Fruit fly (Drosophila melanogaster) whole organism, wandering third instar larva: ENCODE results near the gene Elys.

Source experiments
- Abd-B ChIP-seq: fragments of >200 bp; optimal IDR thresholded peaks from 2 replicates; lab custom pipeline; 2017; ENCODE audit warnings: missing biosample characterization, missing genetic modification characterization
- CG32264 ChIP-seq: fragments of 200-800 bp; sonication (Bioruptor generic); optimal IDR thresholded peaks from 2 replicates; lab custom pipeline; 2016; ENCODE audit warnings: missing biosample characterization, missing genetic modification characterization
- CG9705 ChIP-seq: fragments of 200-800 bp; sonication (Bioruptor generic); optimal IDR thresholded peaks from 2 replicates; lab custom pipeline; 2018; ENCODE audit warnings: missing biosample characterization, mild to moderate bottlenecking, missing genetic modification characterization
- CrebA ChIP-seq: fragments of 200-800 bp; sonication (Bioruptor generic); optimal IDR thresholded peaks from 2 replicates; lab custom pipeline; 2016; ENCODE audit warnings: missing biosample characterization, mild to moderate bottlenecking, missing genetic modification characterization, borderline replicate concordance
- Dfd ChIP-seq: fragments of >200 bp; optimal IDR thresholded peaks from 2 replicates; lab custom pipeline; 2017; ENCODE audit warnings: missing biosample characterization, missing genetic modification characterization
- Dif ChIP-seq: fragments of 200-275, 200-300 bp; sonication (Bioruptor generic); optimal IDR thresholded peaks from 2 replicates; lab custom pipeline; 2018; ENCODE audit warnings: missing biosample characterization, missing genetic modification characterization; ENCODE audit not compliant: partially characterized antibody
- GATAd ChIP-seq: sonication (Bioruptor generic); optimal IDR thresholded peaks from 2 replicates; lab custom pipeline; 2016; ENCODE audit warnings: missing biosample characterization, missing genetic modification characterization
- HLH106 ChIP-seq: fragments of 200-800 bp; optimal IDR thresholded peaks from 3 replicates; lab custom pipeline; 2019; ENCODE audit warnings: missing biosample characterization, mild to moderate bottlenecking, missing genetic modification characterization, moderate library complexity
- Hnf4 ChIP-seq: fragments of 200-800 bp; sonication (Bioruptor generic); optimal IDR thresholded peaks from 2 replicates; lab custom pipeline; 2016; ENCODE audit warnings: missing biosample characterization, mild to moderate bottlenecking, missing genetic modification characterization
- Hr83 ChIP-seq: fragments of 200-300 bp; sonication (Bioruptor generic); optimal IDR thresholded peaks from 2 replicates; lab custom pipeline; 2016; ENCODE audit warnings: missing biosample characterization, mild to moderate bottlenecking, missing genetic modification characterization, moderate library complexity; ENCODE audit not compliant: poor library complexity, severe bottlenecking
- Jra ChIP-seq: sonication (Bioruptor generic); optimal IDR thresholded peaks from 2 replicates; lab custom pipeline; 2016; ENCODE audit warnings: missing biosample characterization, missing genetic modification characterization
- Mio ChIP-seq: sonication (Bioruptor generic); optimal IDR thresholded peaks from 2 replicates; lab custom pipeline; 2016; ENCODE audit warnings: missing biosample characterization, missing genetic modification characterization
- Myc ChIP-seq: fragments of >200 bp; optimal IDR thresholded peaks from 2 replicates; lab custom pipeline; 2017
- N ChIP-seq: fragments of >200 bp; optimal IDR thresholded peaks from 2 replicates; lab custom pipeline; 2018; ENCODE audit warnings: missing biosample characterization, missing external identifiers, missing genetic modification characterization
- OdsH ChIP-seq: fragments of 200-800 bp; sonication (Bioruptor generic); optimal IDR thresholded peaks from 2 replicates; lab custom pipeline; 2016; ENCODE audit warnings: missing biosample characterization, mild to moderate bottlenecking, missing genetic modification characterization
- Rel ChIP-seq, 2 experiments: fragments of 200-800 bp; sonication (Bioruptor generic) in 1 of 2; optimal IDR thresholded peaks; 2 replicates in 1 of 2; 3 replicates in 1 of 2; lab custom pipeline; 2016 to 2019; ENCODE audit warnings: mild to moderate bottlenecking in 2 of 2, missing biosample characterization in 2 of 2, missing genetic modification characterization in 2 of 2, moderate library complexity in 1 of 2
- Sp1 ChIP-seq: fragments of 200-800 bp; sonication (Bioruptor generic); optimal IDR thresholded peaks from 3 replicates; lab custom pipeline; 2019; ENCODE audit warnings: missing biosample characterization, mild to moderate bottlenecking, missing genetic modification characterization, moderate library complexity
- br ChIP-seq: fragments of 200-800 bp; sonication (Bioruptor generic); optimal IDR thresholded peaks from 2 replicates; lab custom pipeline; 2016; ENCODE audit warnings: missing biosample characterization, missing genetic modification characterization
- dl ChIP-seq, 2 experiments: fragments of 175-275, 200-275 bp in 1 of 2; fragments of 200-275 bp in 1 of 2; sonication (Bioruptor generic); optimal IDR thresholded peaks; lab custom pipeline; 2018; ENCODE audit warnings: mild to moderate bottlenecking in 2 of 2, missing biosample characterization in 2 of 2, missing genetic modification characterization in 2 of 2, moderate library complexity in 2 of 2; ENCODE audit not compliant: partially characterized antibody in 2 of 2, insufficient read depth in 1 of 2
- dmrt93B ChIP-seq: fragments of 200-800 bp; sonication (Bioruptor generic); optimal IDR thresholded peaks from 2 replicates; lab custom pipeline; 2018; ENCODE audit warnings: missing biosample characterization, mild to moderate bottlenecking, missing genetic modification characterization
- ey ChIP-seq: fragments of 200-800 bp; sonication (Bioruptor generic); optimal IDR thresholded peaks from 2 replicates; lab custom pipeline; 2016; ENCODE audit warnings: missing biosample characterization, missing genetic modification characterization
- foxo ChIP-seq, 2 experiments: fragments of 200-800 bp; sonication (Bioruptor generic); optimal IDR thresholded peaks; 2 replicates in 1 of 2; 3 replicates in 1 of 2; lab custom pipeline; 2016 to 2017; ENCODE audit warnings: missing biosample characterization in 2 of 2, missing genetic modification characterization in 2 of 2
- fru ChIP-seq: fragments of 200-800 bp; sonication (Bioruptor generic); optimal IDR thresholded peaks from 3 replicates; lab custom pipeline; 2016; ENCODE audit warnings: missing biosample characterization, mild to moderate bottlenecking, missing genetic modification characterization
- h ChIP-seq: fragments of 200-800 bp; sonication (Bioruptor generic); optimal IDR thresholded peaks from 3 replicates; lab custom pipeline; 2016; ENCODE audit warnings: missing biosample characterization, mild to moderate bottlenecking, missing genetic modification characterization
- jim ChIP-seq: fragments of 175-275, 200-325 bp; sonication (Bioruptor generic); optimal IDR thresholded peaks from 2 replicates; lab custom pipeline; 2016; ENCODE audit warnings: missing biosample characterization, mild to moderate bottlenecking, missing genetic modification characterization
- lola ChIP-seq: fragments of >200 bp; optimal IDR thresholded peaks from 2 replicates; lab custom pipeline; 2017; ENCODE audit warnings: missing biosample characterization, missing genetic modification characterization
- pan ChIP-seq: fragments of >200 bp; optimal IDR thresholded peaks from 2 replicates; lab custom pipeline; 2017
- psq ChIP-seq: fragments of 200-800 bp; sonication (Bioruptor generic); optimal IDR thresholded peaks from 3 replicates; lab custom pipeline; 2017; ENCODE audit warnings: missing biosample characterization, mild to moderate bottlenecking, missing genetic modification characterization, moderate library complexity
- rgr ChIP-seq: fragments of 200-800 bp; sonication (Bioruptor generic); optimal IDR thresholded peaks from 3 replicates; lab custom pipeline; 2016; ENCODE audit warnings: missing biosample characterization, mild to moderate bottlenecking, missing genetic modification characterization
- sage ChIP-seq: fragments of 200-800 bp; sonication (Bioruptor generic); optimal IDR thresholded peaks from 2 replicates; lab custom pipeline; 2016; ENCODE audit warnings: missing biosample characterization, mild to moderate bottlenecking, missing genetic modification characterization
- sv ChIP-seq: fragments of 200-800 bp; sonication (Bioruptor generic); optimal IDR thresholded peaks from 3 replicates; lab custom pipeline; 2016; ENCODE audit warnings: missing biosample characterization, missing genetic modification characterization
- tai ChIP-seq: sonication (Bioruptor generic); optimal IDR thresholded peaks from 2 replicates; lab custom pipeline; 2016; ENCODE audit warnings: missing biosample characterization, missing genetic modification characterization
- woc ChIP-seq: sonication (Bioruptor generic); optimal IDR thresholded peaks from 2 replicates; lab custom pipeline; 2016; ENCODE audit warnings: missing biosample characterization, mild to moderate bottlenecking, missing genetic modification characterization

Elys gene

dm6 chrX:19688848-19689247, 36.7 kb downstream of the Elys start, which contains the start of gene CG14227:
TSS of gene CG14227 (minus strand) at chrX:19688948.
- TF ChIP-seq dmrt93B (GFP tag; lab: Kevin White, UChicago) (no peak), psq (GFP tag; lab: Kevin White, UChicago) (no peak), lola (GFP tag; lab: Kevin White, UChicago) (no peak), Abd-B (GFP tag; lab: Kevin White, UChicago) (no peak), N (GFP tag; lab: Kevin White, UChicago) (no peak), GATAd (GFP tag; lab: Kevin White, UChicago) (no peak), Sp1 (GFP tag; lab: Kevin White, UChicago) (no peak), Hnf4 (no peak), sage (GFP tag; lab: Kevin White, UChicago) (no peak), CG32264 (GFP tag; lab: Kevin White, UChicago) (no peak), pan (lab: Kevin White, UChicago) (no peak), Hr83 (GFP tag; lab: Kevin White, UChicago) (no peak), sv (GFP tag; lab: Kevin White, UChicago) (no peak), rgr (GFP tag; lab: Kevin White, UChicago) (no peak), tai (GFP tag; lab: Kevin White, UChicago) (no peak)

DNA sequence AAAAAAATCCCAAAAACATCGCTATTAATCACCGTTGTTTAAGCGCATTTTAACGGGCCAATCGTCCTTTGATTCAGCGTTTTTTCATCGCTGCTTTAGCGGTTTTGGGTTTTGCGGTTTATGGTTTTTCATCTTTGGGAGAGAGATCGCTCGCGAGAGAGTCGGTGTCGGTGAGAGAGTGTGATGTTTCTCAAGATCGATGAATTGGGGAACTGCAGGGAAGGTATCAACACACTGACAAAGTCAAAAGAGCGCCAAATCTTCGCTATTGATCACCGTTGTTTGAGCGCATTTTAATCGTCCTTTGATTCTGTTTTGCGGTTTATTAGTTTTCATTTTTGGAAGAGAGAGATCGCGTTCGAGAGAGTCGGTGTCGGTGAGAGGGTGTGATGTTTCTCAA, 37.9 kb downstream of the Elys start:
- TF ChIP-seq Dif (no peak), Myc (no peak), Abd-B (GFP tag; lab: Kevin White, UChicago) (no peak)

dm6 chrX:19692951-19693698, 41.0 kb downstream of the Elys start, which contains the start of gene Mer:
TSS of gene Mer (minus strand) at chrX:19693500.
- TF ChIP-seq jim (no peak), ey (GFP tag; lab: Kevin White, UChicago) (peak; percentile 82), HLH106 (tag; lab: Kevin White, UChicago) (peak; percentile 87), Hnf4 (no peak), GATAd (GFP tag; lab: Kevin White, UChicago) (peak; percentile 14), dmrt93B (GFP tag; lab: Kevin White, UChicago) (peak; percentile 12), Sp1 (GFP tag; lab: Kevin White, UChicago) (peak; percentile 84), Myc (no peak), br (GFP tag; lab: Kevin White, UChicago) (peak; percentile 84), psq (GFP tag; lab: Kevin White, UChicago) (peak; percentile 51), fru (GFP tag; lab: Kevin White, UChicago) (peak; percentile 88), CrebA (GFP tag; lab: Kevin White, UChicago) (no peak), rgr (GFP tag; lab: Kevin White, UChicago) (peak; percentile 84), Dfd (GFP tag; lab: Kevin White, UChicago) (no peak), Hr83 (GFP tag; lab: Kevin White, UChicago) (peak; percentile 40), Mio (GFP tag; lab: Kevin White, UChicago) (no peak), h (GFP tag; lab: Kevin White, UChicago) (peak; percentile 84), CG9705 (GFP tag; lab: Kevin White, UChicago) (peak; percentile 55), CG32264 (GFP tag; lab: Kevin White, UChicago) (no peak), N (GFP tag; lab: Kevin White, UChicago) (no peak), foxo (GFP tag; optimal IDR thresholded peaks at IDR 0.05; lab: Kevin White, UChicago) (peak in 1 of 2 experiments; percentile 85), tai (GFP tag; lab: Kevin White, UChicago) (no peak), Rel (GFP tag; optimal IDR thresholded peaks at IDR 0.05; lab: Kevin White, UChicago) (no peak), Rel (tag; optimal IDR thresholded peaks at IDR 0.05; lab: Kevin White, UChicago) (peak; percentile 72), OdsH (peak; percentile 80), dl (GFP tag; optimal IDR thresholded peaks at IDR 0.05; lab: Kevin White, UChicago; ENCODE audit: insufficient read depth in 1 of 2, partially characterized antibody in 2 of 2) (no peak), sv (GFP tag; lab: Kevin White, UChicago) (peak; percentile 62), Jra (GFP tag; lab: Kevin White, UChicago) (peak; percentile 9), woc (peak; percentile 82)
